Worm (Caenorhabditis elegans): ENCODE results near the gene Y66D12A.6.
A peak's percentile ranks its signal among the peaks of the same experiment; 100 is the strongest.

- TF ChIP-seq tbx-2 (tag; optimal IDR thresholded peaks at IDR 0.05), result no peak
- no peak for TF ChIP-seq sea-2 (GFP tag; optimal IDR thresholded peaks at IDR 0.05)
- TF ChIP-seq nhr-12 (tag; optimal IDR thresholded peaks at IDR 0.05), result no peak
- no peak for TF ChIP-seq ceh-82 (tag; optimal IDR thresholded peaks at IDR 0.05)
- TF ChIP-seq nhr-76 (tag; optimal IDR thresholded peaks at IDR 0.05), result no peak
- TF ChIP-seq ceh-28 (tag; optimal IDR thresholded peaks at IDR 0.05), result no peak
- TF ChIP-seq lin-15B (tag; optimal IDR thresholded peaks at IDR 0.05), result no peak
- peak; percentile 86 for TF ChIP-seq nfya-1 (tag; optimal IDR thresholded peaks at IDR 0.05; ENCODE audit: insufficient read depth)
- TF ChIP-seq fkh-10 (GFP tag; optimal IDR thresholded peaks at IDR 0.05), result no peak
- no peak for TF ChIP-seq unc-62 (GFP tag; optimal IDR thresholded peaks at IDR 0.05)
- no peak for TF ChIP-seq elt-2 (tag; optimal IDR thresholded peaks at IDR 0.05)
- no peak for TF ChIP-seq ztf-4 (tag; optimal IDR thresholded peaks at IDR 0.05)
These were observed 1.4 kb upstream of the Y66D12A.6 start for ce11 chrIII:11582569-11582968.

Measured in whole organism, L3 larva.